Fruit fly (Drosophila melanogaster) whole organism, embryonic: Measurements from ENCODE around the gene AcCoAS.

Experiments used
- Aef1 ChIP-seq: fragments of 200-800 bp; sonication (Bioruptor generic); IDR thresholded peaks from 3 replicates; pipeline ENCODE4 v1.3.6; 2022; ENCODE audit warnings: missing biosample characterization, missing genetic modification characterization
- Antp ChIP-seq: fragments of 200-800 bp; sonication (Bioruptor generic); optimal IDR thresholded peaks from 3 replicates; lab custom pipeline; 2016; ENCODE audit warnings: missing biosample characterization, missing genetic modification characterization
- Atf-2 ChIP-seq: fragments of 200-800 bp; sonication (Bioruptor generic); optimal IDR thresholded peaks from 2 replicates; lab custom pipeline; 2016; ENCODE audit warnings: missing biosample characterization, missing genetic modification characterization
- Blimp-1 ChIP-seq: fragments of 200-800 bp; sonication (Bioruptor generic); optimal IDR thresholded peaks from 3 replicates; lab custom pipeline; 2018; ENCODE audit warnings: missing biosample characterization, missing genetic modification characterization, mild to moderate bottlenecking, moderate library complexity, missing genetic modification reagents
- CG10366 ChIP-seq: fragments of 200-800 bp; sonication (Bioruptor generic); IDR thresholded peaks from 2 replicates; pipeline ENCODE4 v1.3.6; 2022; ENCODE audit warnings: missing biosample characterization, missing genetic modification characterization
- CG11085 ChIP-seq: fragments of 200-800 bp; sonication (Bioruptor generic); IDR thresholded peaks from 2 replicates; pipeline ENCODE4 v1.3.6; 2022; ENCODE audit warnings: missing biosample characterization, missing genetic modification characterization
- CG12769 ChIP-seq: fragments of 200-800 bp; sonication (Bioruptor generic); optimal IDR thresholded peaks from 2 replicates; lab custom pipeline; 2019; ENCODE audit warnings: missing biosample characterization, mild to moderate bottlenecking, missing genetic modification characterization, moderate library complexity
- CG13296 ChIP-seq: fragments of 200-800 bp; sonication (Bioruptor generic); optimal IDR thresholded peaks from 3 replicates; lab custom pipeline; 2018; ENCODE audit warnings: missing biosample characterization, mild to moderate bottlenecking, missing genetic modification characterization
- CG14667 ChIP-seq: fragments of 200-800 bp; sonication (Bioruptor generic); IDR thresholded peaks from 2 replicates; pipeline ENCODE4 v1.3.6; 2022; ENCODE audit warnings: missing biosample characterization, missing genetic modification characterization
- CG15514 ChIP-seq: fragments of 200-800 bp; sonication (Bioruptor generic); optimal IDR thresholded peaks from 3 replicates; lab custom pipeline; 2017; ENCODE audit warnings: missing biosample characterization, missing genetic modification characterization, mild to moderate bottlenecking, moderate library complexity, missing genetic modification reagents
- CG17359 ChIP-seq: fragments of 200-800 bp; sonication (Bioruptor generic); optimal IDR thresholded peaks from 3 replicates; lab custom pipeline; 2018; ENCODE audit warnings: missing biosample characterization, mild to moderate bottlenecking, missing genetic modification characterization, moderate library complexity
- CG17385 ChIP-seq: fragments of 200-800 bp; sonication (Bioruptor generic); optimal IDR thresholded peaks from 3 replicates; lab custom pipeline; 2018; ENCODE audit warnings: missing biosample characterization, mild to moderate bottlenecking, missing genetic modification characterization
- CG18011 ChIP-seq: fragments of 200-800 bp; sonication (Bioruptor generic); optimal IDR thresholded peaks from 2 replicates; lab custom pipeline; 2017; ENCODE audit warnings: missing biosample characterization, missing genetic modification characterization, mild to moderate bottlenecking, moderate library complexity, missing genotype
- CG31365 ChIP-seq: fragments of 200-800 bp; sonication (Bioruptor generic); optimal IDR thresholded peaks from 2 replicates; lab custom pipeline; 2018; ENCODE audit warnings: missing biosample characterization, mild to moderate bottlenecking, missing genetic modification characterization
- CG32532 ChIP-seq: fragments of 200-800 bp; sonication (Bioruptor generic); IDR thresholded peaks from 2 replicates; pipeline ENCODE4 v1.3.6; 2022; ENCODE audit warnings: missing biosample characterization, missing genetic modification characterization
- CG34224 ChIP-seq: fragments of 200-800 bp; sonication (Bioruptor generic); IDR thresholded peaks from 3 replicates; pipeline ENCODE4 v1.3.6; 2022; ENCODE audit warnings: missing biosample characterization, missing genetic modification characterization; ENCODE audit not compliant: partially characterized antibody
- CG3838 ChIP-seq: fragments of 200-800 bp; sonication (Bioruptor generic); optimal IDR thresholded peaks from 3 replicates; lab custom pipeline; 2016; ENCODE audit warnings: missing biosample characterization, missing genetic modification characterization
- CG4424 ChIP-seq: fragments of 200-800 bp; sonication (Bioruptor generic); optimal IDR thresholded peaks from 3 replicates; lab custom pipeline; 2016; ENCODE audit warnings: missing biosample characterization, missing genetic modification characterization
- CG6791 ChIP-seq: fragments of 200-800 bp; sonication (Bioruptor generic); IDR thresholded peaks from 3 replicates; pipeline ENCODE4 v1.3.6; 2022; ENCODE audit warnings: missing biosample characterization, missing genetic modification characterization; ENCODE audit not compliant: partially characterized antibody
- CrebB ChIP-seq: fragments of 200-800 bp; sonication (Bioruptor generic); optimal IDR thresholded peaks from 3 replicates; lab custom pipeline; 2018; ENCODE audit warnings: missing biosample characterization, mild to moderate bottlenecking, missing genetic modification characterization
- Drgx ChIP-seq: fragments of 200-800 bp; sonication (Bioruptor generic); IDR thresholded peaks from 2 replicates; pipeline ENCODE4 v1.3.6; 2022; ENCODE audit warnings: missing biosample characterization, missing genetic modification characterization
- Fer3 ChIP-seq: fragments of 200-800 bp; sonication (Bioruptor generic); optimal IDR thresholded peaks from 2 replicates; lab custom pipeline; 2018; ENCODE audit warnings: missing biosample characterization, mild to moderate bottlenecking, missing genetic modification characterization, moderate library complexity
- HLH4C ChIP-seq: fragments of 200-800 bp; sonication (Bioruptor generic); IDR thresholded peaks from 3 replicates; pipeline ENCODE4 v1.3.6; 2022; ENCODE audit warnings: missing biosample characterization, missing genetic modification characterization; ENCODE audit not compliant: partially characterized antibody
- HLHmδ ChIP-seq: fragments of 200-800 bp; sonication (Bioruptor generic); optimal IDR thresholded peaks from 2 replicates; lab custom pipeline; 2018; ENCODE audit warnings: missing biosample characterization, mild to moderate bottlenecking, missing genetic modification characterization, moderate library complexity
- Neu2 ChIP-seq: fragments of 200-800 bp; sonication (Bioruptor generic); optimal IDR thresholded peaks from 3 replicates; lab custom pipeline; 2016; ENCODE audit warnings: missing biosample characterization, missing genetic modification characterization, borderline replicate concordance
- Oli ChIP-seq: fragments of 200-800 bp; sonication (Bioruptor generic); optimal IDR thresholded peaks from 2 replicates; lab custom pipeline; 2018; ENCODE audit warnings: missing biosample characterization, mild to moderate bottlenecking, missing genetic modification characterization, moderate library complexity
- ab ChIP-seq: fragments of 200-800 bp; sonication (Bioruptor generic); optimal IDR thresholded peaks from 2 replicates; lab custom pipeline; 2016; ENCODE audit warnings: missing biosample characterization, missing genetic modification characterization
- caup ChIP-seq: fragments of 200-800 bp; sonication (Bioruptor generic); optimal IDR thresholded peaks from 3 replicates; lab custom pipeline; 2017; ENCODE audit warnings: missing biosample characterization, mild to moderate bottlenecking, missing genetic modification characterization, moderate library complexity; ENCODE audit not compliant: severe bottlenecking
- corto ChIP-seq: fragments of 200-800 bp; sonication (Bioruptor generic); optimal IDR thresholded peaks from 2 replicates; lab custom pipeline; 2016; ENCODE audit warnings: missing biosample characterization, mild to moderate bottlenecking, missing genetic modification characterization, moderate library complexity
- dmrt99B ChIP-seq: fragments of 200-800 bp; sonication (Bioruptor generic); optimal IDR thresholded peaks from 2 replicates; lab custom pipeline; 2018; ENCODE audit warnings: missing biosample characterization, mild to moderate bottlenecking, missing genetic modification characterization, moderate library complexity
- grn ChIP-seq: fragments of 200-800 bp; sonication (Bioruptor generic); optimal IDR thresholded peaks from 3 replicates; lab custom pipeline; 2017; ENCODE audit warnings: missing biosample characterization, missing genetic modification characterization
- hbn ChIP-seq: fragments of 200-800 bp; sonication (Bioruptor generic); IDR thresholded peaks from 2 replicates; pipeline ENCODE4 v1.3.6; 2022; ENCODE audit warnings: missing biosample characterization, missing genetic modification characterization; ENCODE audit not compliant: partially characterized antibody
- hkb ChIP-seq, 2 experiments: fragments of 200-800 bp in 1 of 2; fragments of >200 bp in 1 of 2; sonication (Bioruptor generic) in 1 of 2; IDR thresholded peaks in 1 of 2; optimal IDR thresholded peaks in 1 of 2; 2 replicates each; pipeline versions ENCODE4 v1.3.6 to Lab custom; 2017 to 2022; ENCODE audit warnings: missing biosample characterization in 1 of 2, missing genetic modification characterization in 1 of 2
- kah ChIP-seq: fragments of 200-800 bp; sonication (Bioruptor generic); optimal IDR thresholded peaks from 2 replicates; lab custom pipeline; 2018; ENCODE audit warnings: missing biosample characterization, mild to moderate bottlenecking, missing genetic modification characterization
- nerfin-2 ChIP-seq: fragments of 200-800 bp; sonication (Bioruptor generic); IDR thresholded peaks from 2 replicates; pipeline ENCODE4 v1.3.6; 2022; ENCODE audit warnings: missing biosample characterization, missing genetic modification characterization; ENCODE audit not compliant: partially characterized antibody
- onecut ChIP-seq: fragments of 200-800 bp; sonication (Bioruptor generic); IDR thresholded peaks from 2 replicates; pipeline ENCODE4 v1.3.6; 2022; ENCODE audit warnings: missing biosample characterization, missing genetic modification characterization
- org-1 ChIP-seq: fragments of 200-800 bp; sonication (Bioruptor generic); optimal IDR thresholded peaks from 2 replicates; lab custom pipeline; 2017; ENCODE audit warnings: missing biosample characterization, missing genetic modification characterization
- pnt ChIP-seq: fragments of 200-800 bp; sonication (Bioruptor generic); optimal IDR thresholded peaks from 3 replicates; lab custom pipeline; 2016; ENCODE audit warnings: missing biosample characterization, missing genetic modification characterization
- run ChIP-seq: fragments of 200-800 bp; sonication (Bioruptor generic); optimal IDR thresholded peaks from 3 replicates; lab custom pipeline; 2018; ENCODE audit warnings: missing biosample characterization, mild to moderate bottlenecking, missing genetic modification characterization
- sens-2 ChIP-seq: fragments of 200-800 bp; sonication (Bioruptor generic); IDR thresholded peaks from 2 replicates; pipeline ENCODE4 v1.3.6; 2022; ENCODE audit warnings: missing biosample characterization, missing genetic modification characterization
- sna ChIP-seq: fragments of 200-800 bp; sonication (Bioruptor generic); IDR thresholded peaks from 2 replicates; pipeline ENCODE4 v1.3.6; 2022; ENCODE audit warnings: missing biosample characterization, missing genetic modification characterization; ENCODE audit not compliant: partially characterized antibody
- stc ChIP-seq: fragments of 200-800 bp; sonication (Bioruptor generic); IDR thresholded peaks from 2 replicates; pipeline ENCODE4 v1.3.6; 2022; ENCODE audit warnings: missing biosample characterization, missing genetic modification characterization
- unc-4 ChIP-seq: fragments of 200-800 bp; sonication (Bioruptor generic); IDR thresholded peaks from 2 replicates; pipeline ENCODE4 v1.3.6; 2022; ENCODE audit warnings: missing biosample characterization, missing genetic modification characterization; ENCODE audit not compliant: partially characterized antibody
- yki ChIP-seq: fragments of >200 bp; optimal IDR thresholded peaks from 3 replicates; lab custom pipeline; 2018
- z ChIP-seq: fragments of 200-800 bp; sonication (Bioruptor generic); IDR thresholded peaks from 3 replicates; pipeline ENCODE4 v1.3.6; 2022; ENCODE audit warnings: missing biosample characterization, missing genetic modification characterization
- zen2 ChIP-seq: fragments of 200-800 bp; sonication (Bioruptor generic); IDR thresholded peaks from 3 replicates; pipeline ENCODE4 v1.3.6; 2022; ENCODE audit warnings: missing biosample characterization, missing genetic modification characterization; ENCODE audit not compliant: partially characterized antibody

The AcCoAS gene

DNA sequence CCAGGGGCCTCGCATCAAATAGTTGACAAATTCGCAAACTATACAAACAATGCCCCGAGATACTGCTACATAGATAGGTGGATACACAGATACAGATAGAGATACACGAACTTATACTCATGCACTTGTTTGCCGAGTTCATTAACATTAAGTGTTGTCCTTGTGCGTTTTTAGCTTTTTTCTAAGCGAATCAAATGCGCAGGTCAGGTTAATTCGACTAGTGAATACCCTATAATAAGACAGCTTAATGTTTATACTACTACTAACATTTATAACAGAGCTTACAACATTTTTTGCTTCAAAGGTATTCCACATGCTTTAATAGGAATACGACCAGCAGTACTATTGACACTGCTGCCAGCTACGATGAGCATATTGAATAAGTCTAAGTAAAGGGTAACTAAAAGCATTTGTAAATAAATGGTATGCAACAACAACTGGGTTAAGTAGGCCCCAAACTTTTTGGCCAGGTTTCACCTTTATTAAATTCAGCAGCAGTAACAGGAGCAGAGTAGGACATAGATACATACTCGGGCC is 38.5 kb downstream of the AcCoAS start (continued):
- TF ChIP-seq CG31365 (no peak), sna (GFP tag; lab: Robert Waterston, UW) (no peak), org-1 (GFP tag; lab: Kevin White, UChicago) (peak; percentile 16), CG34224 (GFP tag; lab: Robert Waterston, UW) (no peak), CG13296 (GFP tag; lab: Kevin White, UChicago) (no peak), zen2 (GFP tag; lab: Robert Waterston, UW) (no peak), Antp (GFP tag; lab: Kevin White, UChicago) (no peak), z (GFP tag; lab: Robert Waterston, UW) (no peak), Blimp-1 (GFP tag; lab: Kevin White, UChicago) (no peak), caup (peak; percentile 10), Fer3 (tag; lab: Kevin White, UChicago) (peak; percentile 4)

DNA sequence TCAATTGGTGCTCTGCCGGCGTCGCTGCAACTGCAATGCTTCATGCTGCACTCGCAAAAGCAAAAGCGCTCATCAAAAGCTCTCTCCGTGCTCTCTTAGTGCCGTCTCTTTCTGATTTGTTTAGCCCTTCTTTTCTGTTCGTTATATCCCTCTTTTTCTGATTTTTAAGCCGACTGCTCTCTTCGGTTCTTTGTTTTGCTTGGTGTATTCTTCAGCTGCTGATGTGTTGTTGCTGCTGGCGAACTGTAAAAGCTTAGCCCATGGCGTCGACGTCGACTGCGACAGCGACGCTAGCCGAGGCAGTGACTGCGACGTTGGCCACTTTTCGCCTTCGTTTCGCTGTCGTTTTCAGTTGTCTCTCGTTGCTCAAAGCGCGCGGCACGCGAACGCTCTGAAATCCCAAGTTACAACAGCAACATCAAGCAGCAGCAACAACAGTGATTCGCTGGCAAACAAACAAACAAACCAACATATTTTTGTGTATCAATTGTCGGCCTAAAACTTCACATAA is 40.0 kb downstream of the AcCoAS start:
- peak; percentile 48; the same call in 1 of the 2 replicates for TF ChIP-seq sna (GFP tag; lab: Robert Waterston, UW)
- TF ChIP-seq CG14667, result no peak
- peak; percentile 57; the same call in 1 of the 3 replicates for TF ChIP-seq CG34224 (GFP tag; lab: Robert Waterston, UW)
- no peak for TF ChIP-seq Atf-2 (GFP tag; lab: Kevin White, UChicago)
- peak; percentile 77 for TF ChIP-seq Blimp-1 (GFP tag; lab: Kevin White, UChicago)
- TF ChIP-seq Drgx (GFP tag; lab: Robert Waterston, UW), result peak; percentile 33; the same call in 1 of the 2 replicates
- no peak for TF ChIP-seq corto
- TF ChIP-seq run (tag; lab: Kevin White, UChicago), result no peak
- TF ChIP-seq ab, result no peak
- TF ChIP-seq yki, result peak; percentile 27
- TF ChIP-seq stc (GFP tag; lab: Robert Waterston, UW), result peak; percentile 17; the same call in 1 of the 2 replicates
- no peak for TF ChIP-seq sens-2 (GFP tag; lab: Robert Waterston, UW)
- peak; percentile 91 for TF ChIP-seq CG3838 (GFP tag; lab: Kevin White, UChicago)
- TF ChIP-seq hkb (optimal IDR thresholded peaks at IDR 0.05; lab: Kevin White, UChicago), result no peak
- TF ChIP-seq hkb (GFP tag; IDR thresholded peaks at IDR 0.05; lab: Robert Waterston, UW), result peak; percentile 40; the same call in 1 of the 2 replicates
- no peak for TF ChIP-seq CG18011 (GFP tag; lab: Kevin White, UChicago)
- peak; percentile 30 for TF ChIP-seq CG17385 (GFP tag; lab: Kevin White, UChicago)
- no peak for TF ChIP-seq CG6791 (GFP tag; lab: Robert Waterston, UW)
- TF ChIP-seq CrebB, result no peak
- peak; percentile 60 for TF ChIP-seq CG12769 (tag; lab: Kevin White, UChicago)
- peak; percentile 22 for TF ChIP-seq CG15514 (GFP tag; lab: Kevin White, UChicago)
- no peak for TF ChIP-seq Oli (tag; lab: Kevin White, UChicago)
- no peak for TF ChIP-seq CG4424 (GFP tag; lab: Kevin White, UChicago)
- TF ChIP-seq hbn (GFP tag; lab: Robert Waterston, UW), result peak; percentile 27; the same call in 1 of the 2 replicates
- TF ChIP-seq onecut (GFP tag; lab: Robert Waterston, UW), result no peak
- peak; percentile 61; the same call in 2 of the 3 replicates for TF ChIP-seq Aef1 (GFP tag; lab: Robert Waterston, UW)
- peak; percentile 47 for TF ChIP-seq unc-4 (GFP tag; lab: Robert Waterston, UW)
- peak; percentile 46; the same call in 1 of the 2 replicates for TF ChIP-seq CG32532 (GFP tag; lab: Robert Waterston, UW)
- no peak for TF ChIP-seq CG11085 (GFP tag; lab: Robert Waterston, UW)
- TF ChIP-seq kah (GFP tag; lab: Kevin White, UChicago), result no peak
- TF ChIP-seq CG17359 (tag; lab: Kevin White, UChicago), result no peak
- no peak for TF ChIP-seq Neu2 (GFP tag; lab: Kevin White, UChicago)
- no peak for TF ChIP-seq grn
- no peak; the same call in 2 of the 3 replicates for TF ChIP-seq HLH4C (GFP tag; lab: Robert Waterston, UW)
- peak; percentile 4 for TF ChIP-seq HLHmδ
- TF ChIP-seq CG10366 (GFP tag; lab: Robert Waterston, UW), result no peak
- no peak for TF ChIP-seq pnt (GFP tag; lab: Kevin White, UChicago)
- TF ChIP-seq dmrt99B, result peak; percentile 38
- TF ChIP-seq nerfin-2 (GFP tag; lab: Robert Waterston, UW), result 0 out of 2 replicates have a peak, but pooled peaks have one; percentile 48
